Worm (Caenorhabditis elegans) whole organism, early embryonic: Measurements from ENCODE around the gene srz-62.
"Not testable (repeated sequence)": the region's sequence is repeated elsewhere in the genome, so short reads cannot be mapped to it uniquely, and the experiment has no call there.

ENCODE experiments used
- B0310.2 ChIP-seq: sonication (generic microtip); optimal IDR thresholded peaks from 2 replicates; lab custom pipeline; 2016; ENCODE audit warnings: mild to moderate bottlenecking, missing genetic modification characterization, missing compliant biosample characterization
- aly-1 ChIP-seq: sonication (generic microtip); optimal IDR thresholded peaks from 2 replicates; lab custom pipeline; 2016; ENCODE audit warnings: missing genetic modification characterization, missing compliant biosample characterization
- ama-1 ChIP-seq: fragments of 150-350 bp; optimal IDR thresholded peaks from 2 replicates; lab custom pipeline; 2014
- ceh-36 ChIP-seq: sonication (generic microtip); optimal IDR thresholded peaks from 2 replicates; lab custom pipeline; 2016; ENCODE audit warnings: missing genetic modification characterization, inconsistent platforms, missing compliant biosample characterization
- flt-1 ChIP-seq: fragments of 200-800 bp; sonication (Bioruptor generic); IDR thresholded peaks from 2 replicates; pipeline ENCODE4 v1.3.6; 2022; ENCODE audit warnings: missing genetic modification characterization, missing compliant biosample characterization
- hmbx-1 ChIP-seq: sonication (generic microtip); optimal IDR thresholded peaks from 2 replicates; lab custom pipeline; 2016; ENCODE audit warnings: mild to moderate bottlenecking, missing genetic modification characterization, missing compliant biosample characterization
- hmg-4 ChIP-seq: fragments of 200-800 bp; sonication (Bioruptor generic); optimal IDR thresholded peaks from 2 replicates; lab custom pipeline; 2018; ENCODE audit warnings: mild to moderate bottlenecking, missing genetic modification characterization, missing compliant biosample characterization
- hnd-1 ChIP-seq: sonication (generic microtip); optimal IDR thresholded peaks from 2 replicates; lab custom pipeline; 2016; ENCODE audit warnings: missing genetic modification characterization, missing compliant biosample characterization
- scrt-1 ChIP-seq: fragments of 200-800 bp; sonication (Bioruptor generic); IDR thresholded peaks from 2 replicates; pipeline ENCODE4 v1.3.6; 2022; ENCODE audit warnings: missing genetic modification characterization, missing compliant biosample characterization
- sea-1 ChIP-seq: fragments of 200-800 bp; sonication (Bioruptor generic); conservative IDR thresholded peaks from 2 replicates; pipeline ENCODE4 v1.3.6; 2022; ENCODE audit warnings: missing genetic modification characterization, missing compliant biosample characterization
- tbx-11 ChIP-seq: fragments of 200-800 bp; sonication (Bioruptor generic); IDR thresholded peaks from 2 replicates; pipeline ENCODE4 v1.3.6; 2022; ENCODE audit warnings: missing genetic modification characterization, missing compliant biosample characterization
- tra-4 ChIP-seq: sonication (generic microtip); optimal IDR thresholded peaks from 2 replicates; lab custom pipeline; 2017; ENCODE audit warnings: missing genetic modification characterization, missing compliant biosample characterization

- not testable (repeated sequence) for TF ChIP-seq flt-1; scrt-1 (GFP tag; lab: Robert Waterston, UW); ama-1 (lab: Kevin White, UChicago); B0310.2; tra-4 (tag; lab: Kevin White, UChicago); hmg-4 (GFP tag; lab: Kevin White, UChicago); hmbx-1 (tag; lab: Kevin White, UChicago); ceh-36 (tag; lab: Kevin White, UChicago); sea-1; tbx-11 (GFP tag; lab: Robert Waterston, UW); aly-1 (tag; lab: Kevin White, UChicago); hnd-1 (tag; lab: Kevin White, UChicago)
Measured at ce11 chrIV:3932408-3932807, 32.1 kb downstream of the srz-62 start, which contains the start of gene clec-70.
